Fruit fly (Drosophila melanogaster) whole organism, adult: Measurements from ENCODE around the gene CG8852.

Experiments used
- CG11617 ChIP-seq: fragments of 200-800 bp; sonication (Bioruptor generic); optimal IDR thresholded peaks from 2 replicates; lab custom pipeline; 2017; ENCODE audit warnings: mild to moderate bottlenecking, missing biosample characterization, missing genetic modification reagents, missing genetic modification characterization
- CG12768 ChIP-seq: fragments of 200-800 bp; sonication (Bioruptor generic); optimal IDR thresholded peaks from 2 replicates; lab custom pipeline; 2017; ENCODE audit warnings: missing biosample characterization, missing genetic modification characterization, mild to moderate bottlenecking, moderate library complexity, missing genetic modification reagents
- CG14711 ChIP-seq: fragments of 200-800 bp; sonication (Bioruptor generic); optimal IDR thresholded peaks from 2 replicates; lab custom pipeline; 2018; ENCODE audit warnings: missing biosample characterization, mild to moderate bottlenecking, missing genetic modification characterization, moderate library complexity
- CG5204 ChIP-seq: fragments of 200-800 bp; sonication (Bioruptor generic); optimal IDR thresholded peaks from 2 replicates; lab custom pipeline; 2016; ENCODE audit warnings: missing biosample characterization, missing genetic modification characterization
- CG7045 ChIP-seq: fragments of 200-800 bp; sonication (Bioruptor generic); optimal IDR thresholded peaks from 2 replicates; lab custom pipeline; 2017; ENCODE audit warnings: missing biosample characterization, mild to moderate bottlenecking, missing genetic modification characterization
- CG7101 ChIP-seq: fragments of 200-800 bp; sonication (Bioruptor generic); optimal IDR thresholded peaks from 2 replicates; lab custom pipeline; 2018; ENCODE audit warnings: missing biosample characterization, mild to moderate bottlenecking, missing genetic modification characterization, moderate library complexity
- Clk ChIP-seq: fragments of 200-800 bp; sonication (Bioruptor generic); optimal IDR thresholded peaks from 2 replicates; lab custom pipeline; 2017; ENCODE audit warnings: missing biosample characterization, missing genetic modification characterization
- Hr96 ChIP-seq: fragments of 200-800 bp; sonication (Bioruptor generic); optimal IDR thresholded peaks from 2 replicates; lab custom pipeline; 2016; ENCODE audit warnings: missing biosample characterization, missing genetic modification characterization
- bab1 ChIP-seq: fragments of 200-800 bp; sonication (Bioruptor generic); optimal IDR thresholded peaks from 3 replicates; lab custom pipeline; 2019; ENCODE audit warnings: missing biosample characterization, mild to moderate bottlenecking, missing genetic modification characterization, moderate library complexity
- cnc ChIP-seq, 2 experiments: fragments of >200 bp; optimal IDR thresholded peaks; 2 replicates each; lab custom pipeline; 2017
- kay ChIP-seq: fragments of 200-800 bp; sonication (Bioruptor generic); peaks from one replicate; lab custom pipeline; 2016; ENCODE audit warnings: missing biosample characterization, missing genetic modification characterization, borderline replicate concordance
- ovo ChIP-seq: fragments of 200-800 bp; sonication (Bioruptor generic); optimal IDR thresholded peaks from 2 replicates; lab custom pipeline; 2016; ENCODE audit warnings: missing biosample characterization, missing genetic modification characterization
- tj ChIP-seq: fragments of 200-800 bp; sonication (Bioruptor generic); optimal IDR thresholded peaks from 3 replicates; lab custom pipeline; 2017; ENCODE audit warnings: missing biosample characterization, mild to moderate bottlenecking, missing genetic modification characterization, moderate library complexity
- toe ChIP-seq: fragments of 200-800 bp; sonication (Bioruptor generic); optimal IDR thresholded peaks from 2 replicates; lab custom pipeline; 2016; ENCODE audit warnings: missing biosample characterization, missing genetic modification characterization

The CG8852 gene

dm6 chr2L:3573907-3574306 is 49.0 kb downstream of the CG8852 start:
- TF ChIP-seq CG7101 (tag; lab: Kevin White, UChicago): peak; percentile 52
- no peak for TF ChIP-seq cnc (optimal IDR thresholded peaks at IDR 0.05; lab: Kevin White, UChicago)
- TF ChIP-seq toe (GFP tag; lab: Kevin White, UChicago): peak; percentile 32
- TF ChIP-seq CG14711 (tag; lab: Kevin White, UChicago): peak; percentile 25
- TF ChIP-seq CG7045 (GFP tag; lab: Kevin White, UChicago): no peak
- TF ChIP-seq CG12768 (GFP tag; lab: Kevin White, UChicago): peak; percentile 37
- peak; percentile 86 for TF ChIP-seq kay (GFP tag; lab: Kevin White, UChicago)
- TF ChIP-seq Hr96 (GFP tag; lab: Kevin White, UChicago): peak; percentile 67

dm6 chr2L:3575679-3576442 is 50.9 kb downstream of the CG8852 start, which contains the start of gene CG43815:
TSS of gene CG43815 (plus strand) at chr2L:3576210.
- TF ChIP-seq CG7045 (GFP tag; lab: Kevin White, UChicago): no peak
- no peak for TF ChIP-seq CG11617 (GFP tag; lab: Kevin White, UChicago)
- TF ChIP-seq Clk (GFP tag; lab: Kevin White, UChicago): no peak
- no peak for TF ChIP-seq CG5204 (GFP tag; lab: Kevin White, UChicago)
- no peak for TF ChIP-seq bab1 (GFP tag; lab: Kevin White, UChicago)
- no peak for TF ChIP-seq CG14711 (tag; lab: Kevin White, UChicago)

- TF ChIP-seq toe (GFP tag; lab: Kevin White, UChicago) (no peak), ovo (no peak), CG7045 (GFP tag; lab: Kevin White, UChicago) (no peak), tj (GFP tag; lab: Kevin White, UChicago) (no peak), cnc (optimal IDR thresholded peaks at IDR 0.05; lab: Kevin White, UChicago) (no peak), CG14711 (tag; lab: Kevin White, UChicago) (no peak), Hr96 (GFP tag; lab: Kevin White, UChicago) (no peak)
These were observed 51.6 kb downstream of the CG8852 start for dm6 chr2L:3576520-3576919.
